Fruit fly (Drosophila melanogaster) whole organism, wandering third instar larva: ENCODE results near the gene dhd.
A peak's percentile ranks its signal among the peaks of the same experiment; 100 is the strongest.

ENCODE experiments used
- Abd-B ChIP-seq: fragments of >200 bp; optimal IDR thresholded peaks from 2 replicates; lab custom pipeline; 2017; ENCODE audit warnings: missing biosample characterization, missing genetic modification characterization
- CG32264 ChIP-seq: fragments of 200-800 bp; sonication (Bioruptor generic); optimal IDR thresholded peaks from 2 replicates; lab custom pipeline; 2016; ENCODE audit warnings: missing biosample characterization, missing genetic modification characterization
- CG9705 ChIP-seq: fragments of 200-800 bp; sonication (Bioruptor generic); optimal IDR thresholded peaks from 2 replicates; lab custom pipeline; 2018; ENCODE audit warnings: missing biosample characterization, mild to moderate bottlenecking, missing genetic modification characterization
- CrebA ChIP-seq: fragments of 200-800 bp; sonication (Bioruptor generic); optimal IDR thresholded peaks from 2 replicates; lab custom pipeline; 2016; ENCODE audit warnings: missing biosample characterization, mild to moderate bottlenecking, missing genetic modification characterization, borderline replicate concordance
- Dfd ChIP-seq: fragments of >200 bp; optimal IDR thresholded peaks from 2 replicates; lab custom pipeline; 2017; ENCODE audit warnings: missing biosample characterization, missing genetic modification characterization
- Dif ChIP-seq: fragments of 200-275, 200-300 bp; sonication (Bioruptor generic); optimal IDR thresholded peaks from 2 replicates; lab custom pipeline; 2018; ENCODE audit warnings: missing biosample characterization, missing genetic modification characterization; ENCODE audit not compliant: partially characterized antibody
- GATAd ChIP-seq: sonication (Bioruptor generic); optimal IDR thresholded peaks from 2 replicates; lab custom pipeline; 2016; ENCODE audit warnings: missing biosample characterization, missing genetic modification characterization
- HLH106 ChIP-seq: fragments of 200-800 bp; optimal IDR thresholded peaks from 3 replicates; lab custom pipeline; 2019; ENCODE audit warnings: missing biosample characterization, mild to moderate bottlenecking, missing genetic modification characterization, moderate library complexity
- Hnf4 ChIP-seq: fragments of 200-800 bp; sonication (Bioruptor generic); optimal IDR thresholded peaks from 2 replicates; lab custom pipeline; 2016; ENCODE audit warnings: missing biosample characterization, mild to moderate bottlenecking, missing genetic modification characterization
- Hr78 ChIP-seq: fragments of >200 bp; optimal IDR thresholded peaks from 2 replicates; lab custom pipeline; 2017; ENCODE audit warnings: missing biosample characterization, missing genetic modification characterization
- Hr83 ChIP-seq: fragments of 200-300 bp; sonication (Bioruptor generic); optimal IDR thresholded peaks from 2 replicates; lab custom pipeline; 2016; ENCODE audit warnings: missing biosample characterization, mild to moderate bottlenecking, missing genetic modification characterization, moderate library complexity; ENCODE audit not compliant: poor library complexity, severe bottlenecking
- Jra ChIP-seq: sonication (Bioruptor generic); optimal IDR thresholded peaks from 2 replicates; lab custom pipeline; 2016; ENCODE audit warnings: missing biosample characterization, missing genetic modification characterization
- Mio ChIP-seq: sonication (Bioruptor generic); optimal IDR thresholded peaks from 2 replicates; lab custom pipeline; 2016; ENCODE audit warnings: missing biosample characterization, missing genetic modification characterization
- Myc ChIP-seq: fragments of >200 bp; optimal IDR thresholded peaks from 2 replicates; lab custom pipeline; 2017
- N ChIP-seq: fragments of >200 bp; optimal IDR thresholded peaks from 2 replicates; lab custom pipeline; 2018; ENCODE audit warnings: missing biosample characterization, missing external identifiers, missing genetic modification characterization
- OdsH ChIP-seq: fragments of 200-800 bp; sonication (Bioruptor generic); optimal IDR thresholded peaks from 2 replicates; lab custom pipeline; 2016; ENCODE audit warnings: missing biosample characterization, mild to moderate bottlenecking, missing genetic modification characterization
- Rel ChIP-seq, 2 experiments: fragments of 200-800 bp; sonication (Bioruptor generic) in 1 of 2; optimal IDR thresholded peaks; 2 replicates in 1 of 2; 3 replicates in 1 of 2; lab custom pipeline; 2016 to 2019; ENCODE audit warnings: mild to moderate bottlenecking in 2 of 2, missing biosample characterization in 2 of 2, missing genetic modification characterization in 2 of 2, moderate library complexity in 1 of 2
- Sp1 ChIP-seq: fragments of 200-800 bp; sonication (Bioruptor generic); optimal IDR thresholded peaks from 3 replicates; lab custom pipeline; 2019; ENCODE audit warnings: missing biosample characterization, mild to moderate bottlenecking, missing genetic modification characterization, moderate library complexity
- Vsx2 ChIP-seq: fragments of 200-300, 225-300 bp; sonication (Bioruptor generic); optimal IDR thresholded peaks from 2 replicates; lab custom pipeline; 2018; ENCODE audit warnings: missing biosample characterization, missing genetic modification characterization; ENCODE audit not compliant: partially characterized antibody
- br ChIP-seq: fragments of 200-800 bp; sonication (Bioruptor generic); optimal IDR thresholded peaks from 2 replicates; lab custom pipeline; 2016; ENCODE audit warnings: missing biosample characterization, missing genetic modification characterization
- brk ChIP-seq: fragments of 200-800 bp; sonication (Bioruptor generic); optimal IDR thresholded peaks from 2 replicates; lab custom pipeline; 2016; ENCODE audit warnings: missing biosample characterization, mild to moderate bottlenecking, missing genetic modification characterization
- dmrt93B ChIP-seq: fragments of 200-800 bp; sonication (Bioruptor generic); optimal IDR thresholded peaks from 2 replicates; lab custom pipeline; 2018; ENCODE audit warnings: missing biosample characterization, mild to moderate bottlenecking, missing genetic modification characterization
- dsf ChIP-seq: sonication (Bioruptor generic); optimal IDR thresholded peaks from 2 replicates; lab custom pipeline; 2016; ENCODE audit warnings: missing biosample characterization, missing genetic modification characterization, borderline replicate concordance
- ey ChIP-seq: fragments of 200-800 bp; sonication (Bioruptor generic); optimal IDR thresholded peaks from 2 replicates; lab custom pipeline; 2016; ENCODE audit warnings: missing biosample characterization, missing genetic modification characterization
- foxo ChIP-seq, 2 experiments: fragments of 200-800 bp; sonication (Bioruptor generic); optimal IDR thresholded peaks; 2 replicates in 1 of 2; 3 replicates in 1 of 2; lab custom pipeline; 2016 to 2017; ENCODE audit warnings: missing biosample characterization in 2 of 2, missing genetic modification characterization in 2 of 2
- fru ChIP-seq: fragments of 200-800 bp; sonication (Bioruptor generic); optimal IDR thresholded peaks from 3 replicates; lab custom pipeline; 2016; ENCODE audit warnings: missing biosample characterization, mild to moderate bottlenecking, missing genetic modification characterization
- h ChIP-seq: fragments of 200-800 bp; sonication (Bioruptor generic); optimal IDR thresholded peaks from 3 replicates; lab custom pipeline; 2016; ENCODE audit warnings: missing biosample characterization, mild to moderate bottlenecking, missing genetic modification characterization
- jim ChIP-seq: fragments of 175-275, 200-325 bp; sonication (Bioruptor generic); optimal IDR thresholded peaks from 2 replicates; lab custom pipeline; 2016; ENCODE audit warnings: missing biosample characterization, mild to moderate bottlenecking, missing genetic modification characterization
- lola ChIP-seq: fragments of >200 bp; optimal IDR thresholded peaks from 2 replicates; lab custom pipeline; 2017; ENCODE audit warnings: missing biosample characterization, missing genetic modification characterization
- pan ChIP-seq: fragments of >200 bp; optimal IDR thresholded peaks from 2 replicates; lab custom pipeline; 2017
- psq ChIP-seq: fragments of 200-800 bp; sonication (Bioruptor generic); optimal IDR thresholded peaks from 3 replicates; lab custom pipeline; 2017; ENCODE audit warnings: missing biosample characterization, mild to moderate bottlenecking, missing genetic modification characterization, moderate library complexity
- rgr ChIP-seq: fragments of 200-800 bp; sonication (Bioruptor generic); optimal IDR thresholded peaks from 3 replicates; lab custom pipeline; 2016; ENCODE audit warnings: missing biosample characterization, mild to moderate bottlenecking, missing genetic modification characterization
- sage ChIP-seq: fragments of 200-800 bp; sonication (Bioruptor generic); optimal IDR thresholded peaks from 2 replicates; lab custom pipeline; 2016; ENCODE audit warnings: missing biosample characterization, mild to moderate bottlenecking, missing genetic modification characterization
- sv ChIP-seq: fragments of 200-800 bp; sonication (Bioruptor generic); optimal IDR thresholded peaks from 3 replicates; lab custom pipeline; 2016; ENCODE audit warnings: missing biosample characterization, missing genetic modification characterization
- tai ChIP-seq: sonication (Bioruptor generic); optimal IDR thresholded peaks from 2 replicates; lab custom pipeline; 2016; ENCODE audit warnings: missing biosample characterization, missing genetic modification characterization
- usp ChIP-seq: fragments of >200 bp; optimal IDR thresholded peaks from 2 replicates; lab custom pipeline; 2017; ENCODE audit warnings: missing biosample characterization, missing genetic modification characterization
- woc ChIP-seq: sonication (Bioruptor generic); optimal IDR thresholded peaks from 2 replicates; lab custom pipeline; 2016; ENCODE audit warnings: missing biosample characterization, mild to moderate bottlenecking, missing genetic modification characterization

dhd gene

dm6 chrX:5317170-5317569 is 5.2 kb downstream of the dhd start, which contains the start of the genes CG15930 and Sas10:
Gene CG15930 (minus strand): TSS chrX:5317295.
Gene Sas10 (plus strand): TSS chrX:5317409.
- TF ChIP-seq Dif (GFP tag; lab: Kevin White, UChicago) (no peak), Myc (peak; percentile 31)

DNA sequence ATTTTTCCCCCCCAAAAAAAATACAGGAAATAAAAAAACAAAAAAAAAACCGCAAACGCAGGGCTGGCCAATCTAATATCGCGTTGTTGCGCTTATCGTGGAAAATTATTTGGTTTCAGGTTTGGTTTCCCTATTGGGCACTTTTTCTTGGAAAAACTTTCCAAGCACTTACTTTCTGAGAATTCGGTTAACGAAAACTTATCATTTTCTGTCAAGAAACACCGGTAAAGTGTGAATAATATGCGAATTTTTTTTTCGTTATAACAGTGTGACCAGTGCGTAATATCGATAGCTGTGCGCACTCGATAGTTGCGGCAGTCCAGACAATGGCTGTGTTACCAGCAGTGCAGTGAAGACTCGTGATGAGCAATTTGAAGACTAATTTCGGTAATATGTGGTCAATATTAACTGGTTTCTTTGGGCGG is 10.5 kb downstream of the dhd start, which contains the start of gene Rnp4F:
TSS of gene Rnp4F (minus strand) at position 238 of the 425 bp plus-strand sequence.
- no peak for TF ChIP-seq Dif (GFP tag; lab: Kevin White, UChicago)
- peak; percentile 51 for TF ChIP-seq Hr83 (GFP tag; lab: Kevin White, UChicago)
- TF ChIP-seq woc = peak; percentile 87
- no peak for TF ChIP-seq Mio (GFP tag; lab: Kevin White, UChicago)
- TF ChIP-seq Abd-B (GFP tag; lab: Kevin White, UChicago) = no peak
- TF ChIP-seq rgr (GFP tag; lab: Kevin White, UChicago) = peak; percentile 68
- peak; percentile 5 for TF ChIP-seq jim (GFP tag; lab: Kevin White, UChicago)
- peak; percentile 67 for TF ChIP-seq ey (GFP tag; lab: Kevin White, UChicago)
- no peak for TF ChIP-seq Rel (GFP tag; optimal IDR thresholded peaks at IDR 0.05; lab: Kevin White, UChicago)
- peak; percentile 47 for TF ChIP-seq Rel (tag; optimal IDR thresholded peaks at IDR 0.05; lab: Kevin White, UChicago)
- peak; percentile 74 for TF ChIP-seq Sp1
- TF ChIP-seq Myc = no peak
- TF ChIP-seq dmrt93B (GFP tag; lab: Kevin White, UChicago) = peak; percentile 69
- no peak for TF ChIP-seq br (GFP tag; lab: Kevin White, UChicago)
- no peak for TF ChIP-seq dsf (GFP tag; lab: Kevin White, UChicago)
- TF ChIP-seq OdsH = peak; percentile 41
- no peak for TF ChIP-seq CG32264 (GFP tag; lab: Kevin White, UChicago)
- TF ChIP-seq h (GFP tag; lab: Kevin White, UChicago) = peak; percentile 70
- no peak for TF ChIP-seq CrebA
- TF ChIP-seq brk (GFP tag; lab: Kevin White, UChicago) = no peak
- peak; percentile 86 for TF ChIP-seq N (GFP tag; lab: Kevin White, UChicago)
- TF ChIP-seq HLH106 (tag; lab: Kevin White, UChicago) = peak; percentile 74
- TF ChIP-seq Vsx2 (GFP tag; lab: Kevin White, UChicago) = no peak
- TF ChIP-seq sv = peak; percentile 42
- TF ChIP-seq psq (GFP tag; lab: Kevin White, UChicago) = peak; percentile 60
- TF ChIP-seq fru (GFP tag; lab: Kevin White, UChicago) = no peak
- TF ChIP-seq GATAd = peak; percentile 9
- TF ChIP-seq usp = no peak
- peak in 1 of 2 experiments; percentile 73 for TF ChIP-seq foxo (GFP tag; optimal IDR thresholded peaks at IDR 0.05; lab: Kevin White, UChicago)
- TF ChIP-seq sage (GFP tag; lab: Kevin White, UChicago) = no peak
- TF ChIP-seq Dfd (GFP tag; lab: Kevin White, UChicago) = no peak
- no peak for TF ChIP-seq Hnf4 (GFP tag; lab: Kevin White, UChicago)
- peak; percentile 72 for TF ChIP-seq CG9705

- no peak for TF ChIP-seq usp
- no peak for TF ChIP-seq sage (GFP tag; lab: Kevin White, UChicago)
- TF ChIP-seq Vsx2 (GFP tag; lab: Kevin White, UChicago) = no peak
- TF ChIP-seq pan (lab: Kevin White, UChicago) = no peak
- no peak for TF ChIP-seq sv
Measured at dm6 chrX:5323636-5324035, 11.7 kb downstream of the dhd start, which contains the start of gene Mcm3. Gene Mcm3 (plus strand): TSS chrX:5323855.

DNA sequence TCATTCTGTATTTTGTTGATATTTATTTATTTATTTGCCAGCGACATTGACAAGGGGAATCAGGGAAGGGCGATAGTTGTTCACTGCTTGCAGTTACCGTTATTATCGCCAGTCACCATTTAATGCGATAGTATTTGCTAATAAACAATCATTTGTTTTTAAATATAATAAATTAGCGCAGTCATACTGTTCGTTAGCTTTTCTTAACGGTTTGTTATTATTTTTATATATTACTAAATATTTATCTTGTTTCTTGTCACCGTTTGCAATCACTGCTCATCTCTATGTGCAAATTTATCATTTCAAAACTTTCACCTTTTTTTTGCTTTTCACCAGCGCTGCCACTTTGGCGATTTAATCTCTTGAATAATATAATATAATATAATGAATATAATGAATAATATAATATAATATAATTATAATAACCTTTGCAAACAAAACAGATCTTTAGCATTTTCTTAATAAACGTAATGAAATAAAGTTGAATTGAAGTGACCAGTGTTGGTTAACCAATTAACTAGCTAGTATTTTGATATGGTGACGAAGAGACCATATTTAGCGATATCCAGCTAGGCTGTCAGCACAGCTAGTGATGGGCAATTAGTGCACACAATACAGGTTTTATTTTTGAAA is 17.4 kb downstream of the dhd start, which contains the start of the genes CG3309 and XRCC1:
TSS of gene CG3309 (minus strand) at position 82 of the 633 bp plus-strand sequence.
TSS of gene XRCC1 (plus strand) at position 611 of the 633 bp plus-strand sequence.
- no peak for TF ChIP-seq jim (GFP tag; lab: Kevin White, UChicago)
- no peak for TF ChIP-seq GATAd
- peak; percentile 97 for TF ChIP-seq Myc
- peak; percentile 32 for TF ChIP-seq Sp1
- TF ChIP-seq tai (GFP tag; lab: Kevin White, UChicago) = no peak
- TF ChIP-seq woc = peak; percentile 80
- peak in 1 of 2 experiments; percentile 61 for TF ChIP-seq foxo (GFP tag; optimal IDR thresholded peaks at IDR 0.05; lab: Kevin White, UChicago)
- TF ChIP-seq CG32264 (GFP tag; lab: Kevin White, UChicago) = no peak
- peak; percentile 7 for TF ChIP-seq Hr83 (GFP tag; lab: Kevin White, UChicago)
- TF ChIP-seq pan (lab: Kevin White, UChicago) = no peak
- TF ChIP-seq h (GFP tag; lab: Kevin White, UChicago) = peak; percentile 30
- TF ChIP-seq psq (GFP tag; lab: Kevin White, UChicago) = peak; percentile 15
- TF ChIP-seq N (GFP tag; lab: Kevin White, UChicago) = no peak
- TF ChIP-seq Hnf4 (GFP tag; lab: Kevin White, UChicago) = no peak
- peak; percentile 4 for TF ChIP-seq dmrt93B (GFP tag; lab: Kevin White, UChicago)
- peak; percentile 10 for TF ChIP-seq CG9705
- TF ChIP-seq lola (GFP tag; lab: Kevin White, UChicago) = no peak
- TF ChIP-seq CrebA = no peak
- TF ChIP-seq br (GFP tag; lab: Kevin White, UChicago) = no peak
- no peak for TF ChIP-seq Rel (GFP tag; optimal IDR thresholded peaks at IDR 0.05; lab: Kevin White, UChicago)
- TF ChIP-seq Rel (tag; optimal IDR thresholded peaks at IDR 0.05; lab: Kevin White, UChicago) = peak; percentile 62
- no peak for TF ChIP-seq Jra
- TF ChIP-seq sage (GFP tag; lab: Kevin White, UChicago) = peak; percentile 20
- no peak for TF ChIP-seq Dif (GFP tag; lab: Kevin White, UChicago)
- peak; percentile 15 for TF ChIP-seq OdsH
- TF ChIP-seq dsf (GFP tag; lab: Kevin White, UChicago) = peak; percentile 10
- TF ChIP-seq Vsx2 (GFP tag; lab: Kevin White, UChicago) = no peak
- no peak for TF ChIP-seq Hr78 (GFP tag; lab: Kevin White, UChicago)
- peak; percentile 25 for TF ChIP-seq fru (GFP tag; lab: Kevin White, UChicago)
- no peak for TF ChIP-seq Mio (GFP tag; lab: Kevin White, UChicago)
- TF ChIP-seq sv = no peak
- TF ChIP-seq HLH106 (tag; lab: Kevin White, UChicago) = peak; percentile 52
- no peak for TF ChIP-seq Abd-B (GFP tag; lab: Kevin White, UChicago)
- no peak for TF ChIP-seq usp
